Fruit fly (Drosophila melanogaster): ENCODE results near the gene CG4872.

CG4872 gene

DNA sequence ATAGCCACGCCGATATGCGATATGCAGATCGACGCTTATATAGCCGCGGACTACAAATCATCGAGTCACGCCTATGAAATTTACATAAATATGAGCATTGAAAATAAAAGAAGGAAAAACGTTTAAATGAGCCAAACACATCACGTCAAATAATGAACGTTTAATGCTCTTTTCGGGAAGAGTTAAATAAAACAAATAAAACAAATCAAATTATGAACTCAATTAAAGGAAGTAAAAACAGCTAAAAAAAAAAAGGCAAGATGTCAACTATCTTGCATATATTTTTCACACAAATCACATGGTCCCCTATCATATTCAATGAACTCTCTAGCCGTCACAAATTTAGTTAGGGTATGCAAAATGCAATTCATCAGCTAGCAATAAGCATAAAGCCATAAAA is 13.5 kb upstream of the CG4872 start:
- no peak for TF ChIP-seq CG8478 (optimal IDR thresholded peaks at IDR 0.05)

dm6 chrX:16871808-16872207 is 9.3 kb upstream of the CG4872 start:
- TF ChIP-seq CG8478 (optimal IDR thresholded peaks at IDR 0.05) (no peak), CTCF (optimal IDR thresholded peaks at IDR 0.05) (no peak)

DNA sequence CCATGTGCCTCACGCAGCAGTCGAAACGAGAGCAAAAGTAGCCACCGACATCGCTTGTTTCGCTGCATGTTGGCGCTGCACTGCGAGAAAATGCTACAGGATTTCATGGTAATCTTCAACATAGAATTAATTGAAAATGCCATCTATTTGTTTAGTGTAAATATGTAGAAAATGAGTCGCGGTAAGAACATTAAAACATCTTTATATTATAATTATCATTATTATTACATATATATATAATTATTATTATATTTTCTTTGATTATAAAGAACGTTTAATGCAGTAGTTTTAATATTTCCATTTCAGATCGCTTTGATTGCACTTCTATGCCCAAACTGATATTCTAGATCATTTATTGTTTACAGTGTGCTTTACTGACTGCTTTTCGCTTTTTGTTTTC is 8.1 kb upstream of the CG4872 start:
- no peak for TF ChIP-seq CTCF (optimal IDR thresholded peaks at IDR 0.05)

DNA sequence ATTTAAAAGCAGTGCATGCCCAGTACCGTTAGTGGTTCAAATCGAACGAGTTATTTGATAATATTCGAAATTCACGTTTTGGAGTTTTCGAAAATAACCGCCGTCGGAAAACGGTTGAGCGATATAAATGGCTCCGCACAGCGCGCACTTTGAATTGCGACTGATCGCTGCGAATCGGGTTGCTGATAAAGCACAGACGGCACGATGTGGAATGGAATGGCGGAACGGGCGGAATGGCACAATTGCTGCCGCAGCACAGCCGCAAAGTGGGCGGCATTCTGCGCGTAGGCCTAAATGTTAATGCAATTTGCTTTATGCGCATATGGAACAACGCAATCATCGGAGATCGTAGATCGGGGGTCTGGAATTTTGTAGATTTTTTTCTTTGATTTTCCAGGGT is 6.5 kb upstream of the CG4872 start:
- TF ChIP-seq CG8478 (optimal IDR thresholded peaks at IDR 0.05) (no peak), CTCF (optimal IDR thresholded peaks at IDR 0.05) (no peak)

DNA sequence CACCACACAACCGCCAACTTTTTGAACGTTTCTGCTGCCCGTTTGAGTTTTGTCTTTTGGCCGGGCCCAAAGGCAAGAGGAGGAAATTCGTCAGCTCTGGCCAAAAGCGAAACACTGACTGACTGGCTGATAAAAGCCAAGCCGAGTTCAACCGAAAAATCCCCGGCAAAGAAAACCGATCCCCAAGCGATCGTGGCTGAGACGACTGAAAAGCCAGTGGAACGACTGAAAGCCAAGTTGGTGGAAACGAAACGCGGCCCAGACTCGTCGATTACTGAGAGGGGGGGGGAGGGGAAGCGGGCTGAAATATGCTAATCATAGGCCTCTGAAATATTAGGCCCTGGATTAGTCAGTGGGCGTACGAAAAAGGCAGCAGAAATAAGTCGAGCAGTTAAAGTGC is 4.7 kb upstream of the CG4872 start, which contains the start of gene CG13003:
TSS of gene CG13003 (minus strand) at position 120 of the 400 bp plus-strand sequence.
- TF ChIP-seq CTCF (optimal IDR thresholded peaks at IDR 0.05) (no peak), CG8478 (optimal IDR thresholded peaks at IDR 0.05) (no peak)

- TF ChIP-seq CG8478 (optimal IDR thresholded peaks at IDR 0.05) = no peak
Observed at dm6 chrX:16880013-16880412, 1.1 kb upstream of the CG4872 start.

DNA sequence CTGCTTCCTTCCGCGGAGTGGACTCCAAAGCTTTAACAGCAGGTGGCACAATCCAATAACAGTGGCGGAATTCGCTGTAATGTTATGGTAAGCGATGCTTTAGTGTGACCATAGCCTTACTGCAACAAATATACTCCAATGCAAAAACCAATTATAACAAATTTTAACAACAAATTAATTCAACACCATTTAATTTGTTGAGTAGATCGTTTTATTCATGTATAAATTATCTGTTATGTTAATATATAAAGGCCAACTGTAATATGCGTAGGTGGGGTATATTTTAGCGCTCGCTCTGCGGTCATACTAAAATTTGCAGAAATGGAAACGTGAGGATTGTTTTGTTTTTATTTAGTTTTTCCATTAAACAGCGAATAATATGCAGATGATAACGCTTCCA is 3.1 kb downstream of the CG4872 start, which contains the start of the genes Nprl2 and Polr3I:
TSS of gene Nprl2 (minus strand) at position 86 of the 400 bp plus-strand sequence.
TSS of gene Polr3I (plus strand) at position 302 of the 400 bp plus-strand sequence.
- TF ChIP-seq CTCF (optimal IDR thresholded peaks at IDR 0.05) (no peak), CG8478 (optimal IDR thresholded peaks at IDR 0.05) (no peak)

DNA sequence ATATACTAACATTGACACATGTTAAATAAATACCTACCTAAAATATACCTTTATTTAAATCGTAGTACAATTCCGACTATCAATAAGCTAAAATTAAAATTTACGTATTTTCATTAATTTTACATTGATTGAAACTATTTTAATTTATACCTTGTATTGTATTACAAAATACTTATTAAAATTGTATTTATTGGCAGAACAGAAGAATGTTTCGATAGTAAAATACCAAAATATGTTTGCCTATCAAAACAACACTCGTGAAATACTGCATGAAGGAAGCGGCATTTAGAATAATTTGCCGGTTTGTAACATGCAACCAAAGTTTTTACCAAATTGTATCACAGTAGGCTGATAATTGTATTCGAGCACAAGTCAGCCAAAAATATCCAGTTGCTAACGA is 5.4 kb downstream of the CG4872 start, which contains the start of the genes DENR and CG4880:
TSS of gene DENR (minus strand) at position 10 of the 400 bp plus-strand sequence.
TSS of gene CG4880 (plus strand) at position 268 of the 400 bp plus-strand sequence.
- TF ChIP-seq CTCF (optimal IDR thresholded peaks at IDR 0.05) = no peak
- TF ChIP-seq CG8478 (optimal IDR thresholded peaks at IDR 0.05) = no peak

- TF ChIP-seq CG8478 (optimal IDR thresholded peaks at IDR 0.05) = no peak
- no peak for TF ChIP-seq CTCF (optimal IDR thresholded peaks at IDR 0.05)
Observed at dm6 chrX:16889510-16889909, 8.4 kb downstream of the CG4872 start, which contains the start of gene CG13002. Gene CG13002, plus strand, starts transcription at chrX:16889810.

DNA sequence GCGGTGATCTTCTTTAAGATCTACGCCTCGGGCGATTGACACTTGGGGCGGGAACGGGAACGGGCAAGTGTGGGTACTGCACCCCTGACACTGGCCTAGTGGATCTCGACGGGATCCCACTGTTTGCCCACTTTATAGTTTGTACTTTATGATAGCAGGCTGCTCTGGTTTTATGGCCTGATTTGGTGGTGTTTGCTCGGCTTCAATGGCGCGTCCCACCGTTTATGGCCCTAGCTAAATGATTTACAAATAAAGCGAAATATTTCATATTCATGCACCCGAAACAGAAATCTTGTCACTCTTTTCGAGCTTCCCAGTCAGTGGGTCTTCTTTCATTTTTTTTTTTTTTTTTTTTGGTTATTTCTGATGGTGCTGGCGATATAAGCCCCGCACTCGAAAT is 9.5 kb downstream of the CG4872 start:
- TF ChIP-seq CTCF (optimal IDR thresholded peaks at IDR 0.05) (no peak), CG8478 (optimal IDR thresholded peaks at IDR 0.05) (no peak)

DNA sequence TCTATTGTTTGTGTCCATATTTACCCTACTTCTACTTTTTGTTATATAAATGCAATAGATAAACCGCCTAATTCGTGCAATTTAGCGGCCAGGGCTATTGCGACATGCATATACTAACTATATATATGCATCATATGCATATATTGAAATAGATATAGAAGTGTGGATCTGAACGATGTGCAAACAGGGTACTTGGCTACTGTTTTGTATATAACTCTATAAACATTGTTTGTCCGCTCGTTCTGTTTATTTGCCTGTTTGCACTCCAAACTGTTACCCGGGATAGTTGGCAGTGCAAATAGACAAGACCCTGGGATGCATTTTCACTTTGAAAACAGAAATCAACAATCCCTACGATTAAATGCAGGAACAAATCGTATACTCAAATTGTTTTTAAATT is 11.9 kb downstream of the CG4872 start:
- TF ChIP-seq CG8478 (optimal IDR thresholded peaks at IDR 0.05) (no peak), CTCF (optimal IDR thresholded peaks at IDR 0.05) (no peak)

DNA sequence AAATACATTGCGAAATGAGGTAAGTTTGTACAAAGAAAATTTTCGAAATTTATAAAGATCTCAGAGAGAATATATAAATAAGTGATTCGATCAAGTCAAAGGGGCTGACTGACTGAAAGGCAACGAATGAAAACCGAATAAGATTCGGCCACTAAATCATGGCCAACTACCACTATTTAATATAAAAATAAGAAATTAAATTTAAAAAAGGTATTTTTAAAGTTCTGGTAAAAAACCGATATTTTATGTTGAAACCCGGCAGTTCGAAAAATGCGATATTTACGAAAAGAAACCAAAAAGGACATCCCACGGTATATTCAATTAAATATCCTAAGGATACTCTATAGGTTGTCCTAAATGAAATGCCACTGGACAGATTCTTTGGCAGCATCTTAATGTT is 15.9 kb downstream of the CG4872 start, which contains the start of gene CG33252:
TSS of gene CG33252 (minus strand) at position 101 of the 400 bp plus-strand sequence.
- no peak for TF ChIP-seq CG8478 (optimal IDR thresholded peaks at IDR 0.05)
- no peak for TF ChIP-seq CTCF (optimal IDR thresholded peaks at IDR 0.05)

DNA sequence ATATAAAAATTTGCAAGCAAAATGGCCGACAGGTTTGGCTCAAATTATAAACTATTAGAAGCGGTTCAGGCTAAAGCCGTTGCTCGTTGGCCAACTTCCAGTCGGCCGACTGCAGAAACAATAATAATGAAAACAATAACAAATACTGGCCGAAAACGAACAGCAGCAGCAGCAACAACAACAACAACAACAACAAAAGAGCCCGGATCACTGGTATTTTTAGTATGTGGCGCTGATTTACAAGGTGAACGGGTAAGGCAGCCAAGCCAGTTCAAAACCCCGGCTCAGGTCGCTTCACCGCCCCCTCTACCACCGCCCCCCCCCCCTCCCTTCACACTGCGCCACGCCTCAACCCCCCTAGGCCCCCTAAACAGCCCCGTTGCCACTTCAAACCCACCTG is 19.1 kb downstream of the CG4872 start:
- no peak for TF ChIP-seq CG8478 (optimal IDR thresholded peaks at IDR 0.05)
- TF ChIP-seq CTCF (optimal IDR thresholded peaks at IDR 0.05) = no peak

- TF ChIP-seq CG8478 (optimal IDR thresholded peaks at IDR 0.05) (no peak), CTCF (optimal IDR thresholded peaks at IDR 0.05) (no peak)
Observed at dm6 chrX:16902435-16902834, 21.3 kb downstream of the CG4872 start.

DNA sequence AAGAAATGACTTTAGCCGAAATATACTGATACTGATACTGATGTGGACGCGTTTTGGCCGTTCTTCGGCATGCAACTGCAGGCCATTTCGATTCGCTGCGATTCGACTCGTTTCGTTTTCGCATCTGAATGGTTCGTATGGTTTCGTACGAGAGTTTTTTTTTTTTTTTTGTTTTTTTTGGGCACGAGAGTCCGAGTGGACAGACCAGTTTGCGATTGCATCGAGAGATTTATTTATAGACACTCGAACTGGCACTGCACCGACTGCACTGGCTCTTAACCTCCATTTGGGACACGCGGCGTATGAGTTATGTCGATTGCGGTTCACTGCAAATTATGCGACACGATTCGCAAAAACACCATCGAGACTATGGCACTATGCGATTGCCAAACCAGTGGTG is 24.9 kb downstream of the CG4872 start:
- no peak for TF ChIP-seq CG8478 (optimal IDR thresholded peaks at IDR 0.05)
- no peak for TF ChIP-seq CTCF (optimal IDR thresholded peaks at IDR 0.05)

- TF ChIP-seq CG8478 (optimal IDR thresholded peaks at IDR 0.05) = no peak
Observed at dm6 chrX:16907009-16907408, 25.9 kb downstream of the CG4872 start.

DNA sequence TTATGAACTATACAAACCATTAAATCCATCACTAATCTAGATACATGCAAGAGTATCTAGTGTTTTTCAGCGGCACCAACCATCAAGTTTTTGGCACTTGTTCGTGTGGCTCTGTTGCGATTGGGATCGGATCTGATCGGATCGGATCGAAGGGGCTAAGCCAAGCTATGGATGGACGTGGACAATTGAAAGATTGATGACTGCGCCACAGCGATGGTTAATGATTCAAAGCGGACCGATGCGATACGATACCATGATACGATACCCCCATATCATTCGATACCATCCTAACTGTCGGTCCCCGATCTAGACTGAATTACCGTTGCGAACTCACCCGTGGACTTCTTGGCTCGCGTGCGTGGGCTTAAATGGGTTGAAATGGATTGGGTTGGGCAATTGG is 26.5 kb downstream of the CG4872 start:
- TF ChIP-seq CG8478 (optimal IDR thresholded peaks at IDR 0.05) (no peak), CTCF (optimal IDR thresholded peaks at IDR 0.05) (no peak)

Measured in S2 (cell line).